Worm (Caenorhabditis elegans): ENCODE results near the gene ssq-4.

ce11 chrIV:5037489-5037888 lies 21.2 kb downstream of the ssq-4 start, which contains the start of gene C09B9.1:
- TF ChIP-seq tbx-11 (GFP tag; IDR thresholded peaks at IDR 0.05) (no peak), sea-1 (GFP tag; conservative IDR thresholded peaks at IDR 0.05) (no peak), ceh-36 (tag; optimal IDR thresholded peaks at IDR 0.05) (no peak), scrt-1 (GFP tag; IDR thresholded peaks at IDR 0.05) (no peak), aly-1 (tag; optimal IDR thresholded peaks at IDR 0.05) (no peak), flt-1 (GFP tag; IDR thresholded peaks at IDR 0.05) (no peak), ama-1 (optimal IDR thresholded peaks at IDR 0.05) (no peak), tra-4 (tag; optimal IDR thresholded peaks at IDR 0.05) (no peak), pes-1 (GFP tag; IDR thresholded peaks at IDR 0.05) (no peak), ceh-13 (GFP tag; optimal IDR thresholded peaks at IDR 0.05) (no peak)

All from whole organism, early embryonic.